Fruit fly (Drosophila melanogaster): ENCODE measurements around the gene PH4alphaNE1.

- TF ChIP-seq CG15479 (GFP tag; optimal IDR thresholded peaks at IDR 0.05) (no peak), CG10462 (GFP tag; optimal IDR thresholded peaks at IDR 0.05) (no peak), CHES-1-like (GFP tag; optimal IDR thresholded peaks at IDR 0.05) (no peak), CG6689 (GFP tag; IDR thresholded peaks at IDR 0.05) (no peak), pan (optimal IDR thresholded peaks at IDR 0.05) (no peak), pan (GFP tag; optimal IDR thresholded peaks at IDR 0.05 in 1 of 2, IDR thresholded peaks at IDR 0.05 in 1 of 2) (no peak), NC2β (GFP tag; optimal IDR thresholded peaks at IDR 0.05) (no peak), bbx (GFP tag; IDR thresholded peaks at IDR 0.05; ENCODE audit: partially characterized antibody) (no peak), CG31224 (GFP tag; IDR thresholded peaks at IDR 0.05) (no peak), dysf (GFP tag; IDR thresholded peaks at IDR 0.05) (no peak), kay (GFP tag; optimal IDR thresholded peaks at IDR 0.05) (no peak)
Measured at dm6 chr3R:30450690-30451343, 49.3 kb downstream of the PH4alphaNE1 start.
